Worm (Caenorhabditis elegans) whole organism, late embryonic: ENCODE measurements around the gene Y105C5A.1285.
"Not testable (repeated sequence)": the region's sequence is repeated elsewhere in the genome, so short reads cannot be mapped to it uniquely, and the experiment has no call there.

Experiments used
- C08G9.2 ChIP-seq: sonication (generic microtip); optimal IDR thresholded peaks from 2 replicates; lab custom pipeline; 2016; ENCODE audit warnings: mild to moderate bottlenecking, missing genetic modification characterization, moderate library complexity, missing compliant biosample characterization
- F13H6.1 ChIP-seq: sonication (generic microtip); optimal IDR thresholded peaks from 2 replicates; lab custom pipeline; 2016; ENCODE audit warnings: missing genetic modification characterization, missing compliant biosample characterization
- K02D7.2 ChIP-seq: sonication (generic microtip); optimal IDR thresholded peaks from 2 replicates; lab custom pipeline; 2017; ENCODE audit warnings: mild to moderate bottlenecking, missing genetic modification characterization, missing compliant biosample characterization
- T23F11.4 ChIP-seq: fragments of 200-800 bp; sonication (Bioruptor generic); optimal IDR thresholded peaks from 2 replicates; lab custom pipeline; 2018; ENCODE audit warnings: mild to moderate bottlenecking, missing genetic modification characterization, missing compliant biosample characterization
- Y22D7AL.16 ChIP-seq: sonication (generic microtip); optimal IDR thresholded peaks from 2 replicates; lab custom pipeline; 2016; ENCODE audit warnings: missing genetic modification characterization, missing compliant biosample characterization
- ceh-14 ChIP-seq: sonication (generic microtip); optimal IDR thresholded peaks from 2 replicates; lab custom pipeline; 2016; ENCODE audit warnings: missing genotype, missing genetic modification characterization, missing compliant biosample characterization
- ceh-18 ChIP-seq: sonication (generic microtip); optimal IDR thresholded peaks from 2 replicates; lab custom pipeline; 2016; ENCODE audit warnings: missing genetic modification characterization, missing compliant biosample characterization
- ceh-19 ChIP-seq: fragments of 200-800 bp; sonication (Bioruptor generic); optimal IDR thresholded peaks from 2 replicates; lab custom pipeline; 2018; ENCODE audit warnings: mild to moderate bottlenecking, missing genetic modification characterization, missing compliant biosample characterization
- ceh-31 ChIP-seq: sonication (generic microtip); optimal IDR thresholded peaks from 2 replicates; lab custom pipeline; 2016; ENCODE audit warnings: missing genetic modification characterization, missing compliant biosample characterization
- ceh-34 ChIP-seq: sonication (generic microtip); optimal IDR thresholded peaks from 2 replicates; lab custom pipeline; 2016; ENCODE audit warnings: mild to moderate bottlenecking, missing genetic modification characterization, missing compliant biosample characterization
- ceh-45 ChIP-seq: fragments of 200-800 bp; sonication (Bioruptor generic); IDR thresholded peaks from 2 replicates; pipeline ENCODE4 v1.3.6; 2022; ENCODE audit warnings: missing genetic modification reagents, missing genetic modification characterization, missing compliant biosample characterization
- ceh-48 ChIP-seq: sonication (generic microtip); optimal IDR thresholded peaks from 2 replicates; lab custom pipeline; 2016; ENCODE audit warnings: missing genetic modification characterization, inconsistent platforms, missing compliant biosample characterization
- ceh-6 ChIP-seq: fragments of 200-800 bp; sonication (Bioruptor generic); optimal IDR thresholded peaks from 2 replicates; lab custom pipeline; 2018; ENCODE audit warnings: mild to moderate bottlenecking, missing genetic modification characterization, missing compliant biosample characterization
- che-1 ChIP-seq: sonication (generic microtip); optimal IDR thresholded peaks from 2 replicates; lab custom pipeline; 2016; ENCODE audit warnings: mild to moderate bottlenecking, missing genetic modification characterization, missing compliant biosample characterization
- dmd-4 ChIP-seq: sonication (generic microtip); optimal IDR thresholded peaks from 2 replicates; lab custom pipeline; 2016; ENCODE audit warnings: borderline replicate concordance, missing genetic modification characterization, missing compliant biosample characterization
- dve-1 ChIP-seq: sonication (generic microtip); optimal IDR thresholded peaks from 2 replicates; lab custom pipeline; 2017; ENCODE audit warnings: antibody characterized with exemption, mild to moderate bottlenecking, missing genetic modification characterization, missing compliant biosample characterization
- elt-2 ChIP-seq: sonication (generic microtip); optimal IDR thresholded peaks from 2 replicates; lab custom pipeline; 2016; ENCODE audit warnings: missing genetic modification reagents, missing genetic modification characterization, missing compliant biosample characterization
- elt-4 ChIP-seq: sonication (generic microtip); optimal IDR thresholded peaks from 2 replicates; lab custom pipeline; 2016; ENCODE audit warnings: missing genetic modification characterization, missing compliant biosample characterization
- ets-4 ChIP-seq: sonication (generic microtip); optimal IDR thresholded peaks from 2 replicates; lab custom pipeline; 2016; ENCODE audit warnings: missing genetic modification characterization, missing compliant biosample characterization
- fax-1 ChIP-seq: sonication (generic microtip); optimal IDR thresholded peaks from 2 replicates; lab custom pipeline; 2016; ENCODE audit warnings: missing genotype, missing genetic modification characterization, missing compliant biosample characterization
- fkh-10 ChIP-seq: fragments of 150-350 bp; optimal IDR thresholded peaks from 2 replicates; lab custom pipeline; 2014; ENCODE audit warnings: missing biosample characterization, missing genetic modification reagents, missing genetic modification characterization
- hlh-13 ChIP-seq: fragments of 200-800 bp; sonication (Bioruptor generic); optimal IDR thresholded peaks from 2 replicates; lab custom pipeline; 2018; ENCODE audit warnings: mild to moderate bottlenecking, missing genetic modification characterization, missing compliant biosample characterization
- hlh-8 ChIP-seq: sonication (generic microtip); optimal IDR thresholded peaks from 2 replicates; lab custom pipeline; 2016; ENCODE audit warnings: missing genotype, missing genetic modification characterization, missing compliant biosample characterization
- nfya-1 ChIP-seq: sonication (generic microtip); optimal IDR thresholded peaks from 2 replicates; lab custom pipeline; 2017; ENCODE audit warnings: missing genetic modification characterization, mild to moderate bottlenecking, missing compliant biosample characterization, antibody characterized with exemption, moderate library complexity
- nhr-232 ChIP-seq: sonication (generic microtip); optimal IDR thresholded peaks from 2 replicates; lab custom pipeline; 2016; ENCODE audit warnings: missing genetic modification characterization, missing compliant biosample characterization
- npax-4 ChIP-seq: sonication (generic microtip); optimal IDR thresholded peaks from 2 replicates; lab custom pipeline; 2016; ENCODE audit warnings: missing genetic modification characterization, missing compliant biosample characterization
- pax-1 ChIP-seq: fragments of 150-350 bp; optimal IDR thresholded peaks from 2 replicates; lab custom pipeline; 2014; ENCODE audit warnings: missing biosample characterization, missing genetic modification characterization
- pros-1 ChIP-seq: fragments of 150-350 bp; optimal IDR thresholded peaks from 2 replicates; lab custom pipeline; 2014; ENCODE audit warnings: missing biosample characterization, missing genetic modification reagents, missing genetic modification characterization
- rnt-1 ChIP-seq: sonication (generic microtip); optimal IDR thresholded peaks from 2 replicates; lab custom pipeline; 2016; ENCODE audit warnings: missing genetic modification characterization, missing compliant biosample characterization
- sdc-2 ChIP-seq: sonication (generic microtip); optimal IDR thresholded peaks from 2 replicates; lab custom pipeline; 2016; ENCODE audit warnings: missing genotype, missing genetic modification characterization, missing compliant biosample characterization
- unc-3 ChIP-seq, 2 experiments: fragments of 200-800 bp in 1 of 2; sonication (Bioruptor generic) in 1 of 2; sonication (generic microtip) in 1 of 2; conservative IDR thresholded peaks in 1 of 2; optimal IDR thresholded peaks in 1 of 2; 2 replicates each; pipeline versions ENCODE4 v1.3.6 to Lab custom; 2016 to 2022; ENCODE audit warnings: missing compliant biosample characterization in 2 of 2, missing genetic modification characterization in 2 of 2, missing genetic modification reagents in 1 of 2
- unc-42 ChIP-seq: sonication (generic microtip); optimal IDR thresholded peaks from 2 replicates; lab custom pipeline; 2016; ENCODE audit warnings: missing genotype, missing genetic modification characterization, missing compliant biosample characterization

The Y105C5A.1285 gene

ce11 chrIV:15752114-15752513 lies at the start of gene Y105C5A.1285:
TSS of gene Y105C5A.1285 (plus strand) at chrIV:15752414.
- not testable (repeated sequence) for TF ChIP-seq K02D7.2; hlh-8 (tag; lab: Kevin White, UChicago); npax-4 (tag; lab: Kevin White, UChicago)

- TF ChIP-seq sdc-2 (tag; lab: Kevin White, UChicago) (no peak), hlh-13 (GFP tag; lab: Kevin White, UChicago) (no peak), dmd-4 (tag; lab: Kevin White, UChicago) (no peak), rnt-1 (tag; lab: Kevin White, UChicago) (no peak), ceh-31 (tag; lab: Kevin White, UChicago) (no peak), ceh-6 (GFP tag; lab: Kevin White, UChicago) (no peak)
- TF ChIP-seq, all 69 proteins: peak for 0
Observed at ce11 chrIV:15718442-15718841, 33.8 kb upstream of the Y105C5A.1285 start.

ce11 chrIV:15726175-15726574 lies 26.0 kb upstream of the Y105C5A.1285 start:
- TF ChIP-seq che-1 (tag; lab: Kevin White, UChicago), result no peak
- TF ChIP-seq ceh-48 (tag; lab: Kevin White, UChicago), result no peak
- peak; percentile 47 for TF ChIP-seq elt-2 (tag; lab: Kevin White, UChicago)
- TF ChIP-seq dmd-4 (tag; lab: Kevin White, UChicago), result no peak

ce11 chrIV:15750014-15750776 lies 2.0 kb upstream of the Y105C5A.1285 start:
- no peak for TF ChIP-seq unc-42 (tag; lab: Kevin White, UChicago)
- no peak for TF ChIP-seq nfya-1 (tag; lab: Kevin White, UChicago)
- TF ChIP-seq ets-4 (tag; lab: Kevin White, UChicago), result no peak
- TF ChIP-seq F13H6.1 (tag; lab: Kevin White, UChicago), result no peak
- no peak for TF ChIP-seq elt-4 (tag; lab: Kevin White, UChicago)
- TF ChIP-seq dve-1 (tag; lab: Kevin White, UChicago), result no peak
- no peak for TF ChIP-seq Y22D7AL.16 (tag; lab: Kevin White, UChicago)
- no peak for TF ChIP-seq T23F11.4 (GFP tag; lab: Kevin White, UChicago)
- no peak for TF ChIP-seq sdc-2 (tag; lab: Kevin White, UChicago)
- TF ChIP-seq pros-1, result no peak
- TF ChIP-seq ceh-19 (GFP tag; lab: Kevin White, UChicago), result no peak
- no peak for TF ChIP-seq ceh-14 (tag; lab: Kevin White, UChicago)
- no peak for TF ChIP-seq pax-1 (tag; lab: Kevin White, UChicago)
- no peak for TF ChIP-seq C08G9.2 (tag; lab: Kevin White, UChicago)
- TF ChIP-seq unc-3 (GFP tag; conservative IDR thresholded peaks at IDR 0.05; lab: Robert Waterston, UW), result no peak
- no peak for TF ChIP-seq unc-3 (tag; optimal IDR thresholded peaks at IDR 0.05; lab: Kevin White, UChicago)
- no peak for TF ChIP-seq fkh-10 (GFP tag; lab: Kevin White, UChicago)
- no peak for TF ChIP-seq fax-1 (tag; lab: Kevin White, UChicago)
- TF ChIP-seq ceh-45 (GFP tag; lab: Robert Waterston, UW), result no peak
- no peak for TF ChIP-seq rnt-1 (tag; lab: Kevin White, UChicago)
- TF ChIP-seq dmd-4 (tag; lab: Kevin White, UChicago), result no peak
- TF ChIP-seq, all 69 proteins: peak for 0

- not testable (repeated sequence) for TF ChIP-seq nhr-232; ceh-18; ceh-34 (tag; lab: Kevin White, UChicago)
Observed at ce11 chrIV:15790846-15791245, 38.6 kb downstream of the Y105C5A.1285 start, which contains the start of gene Y105C5A.1273. TSS of gene Y105C5A.1273 (plus strand) at chrIV:15791146.
